Worm (Caenorhabditis elegans) whole organism, midembryonic: Measurements from ENCODE around the gene Y48C3A.14.

Experiments used
- T22C8.4 ChIP-seq: fragments of 200-800 bp; sonication (Bioruptor generic); IDR thresholded peaks from 2 replicates; pipeline ENCODE4 v1.3.6; 2022; ENCODE audit warnings: missing genetic modification characterization, missing compliant biosample characterization
- cog-1 ChIP-seq: sonication (generic microtip); optimal IDR thresholded peaks from 2 replicates; lab custom pipeline; 2016; ENCODE audit warnings: missing genetic modification characterization, missing compliant biosample characterization
- flt-1 ChIP-seq: fragments of 200-800 bp; sonication (Bioruptor generic); IDR thresholded peaks from 2 replicates; pipeline ENCODE4 v1.3.6; 2022; ENCODE audit warnings: missing genetic modification characterization, missing compliant biosample characterization
- klf-2 ChIP-seq: fragments of 200-800 bp; sonication (Bioruptor generic); conservative IDR thresholded peaks from 2 replicates; pipeline ENCODE4 v1.3.6; 2022; ENCODE audit warnings: missing genetic modification reagents, missing genetic modification characterization, missing compliant biosample characterization
- med-1 ChIP-seq: sonication (generic microtip); optimal IDR thresholded peaks from 2 replicates; lab custom pipeline; 2017; ENCODE audit warnings: missing genetic modification characterization, mild to moderate bottlenecking, missing compliant biosample characterization, antibody characterized with exemption, missing genetic modification reagents; ENCODE audit not compliant: insufficient read depth
- ref-1 ChIP-seq: fragments of 200-800 bp; sonication (Bioruptor generic); conservative IDR thresholded peaks from 2 replicates; pipeline ENCODE4 v1.3.6; 2022; ENCODE audit warnings: missing genetic modification reagents, missing genetic modification characterization, missing compliant biosample characterization
- tab-1 ChIP-seq: fragments of 200-800 bp; sonication (Bioruptor generic); IDR thresholded peaks from 2 replicates; pipeline ENCODE4 v1.3.6; 2022; ENCODE audit warnings: missing genetic modification characterization, missing compliant biosample characterization
- ztf-23 ChIP-seq: fragments of 200-800 bp; sonication (Bioruptor generic); IDR thresholded peaks from 2 replicates; pipeline ENCODE4 v1.3.6; 2022; ENCODE audit warnings: missing genetic modification reagents, missing genetic modification characterization, missing compliant biosample characterization
- ztf-29 ChIP-seq: fragments of 200-800 bp; sonication (Bioruptor generic); IDR thresholded peaks from 2 replicates; pipeline ENCODE4 v1.3.6; 2022; ENCODE audit warnings: missing genetic modification reagents, missing genetic modification characterization, missing compliant biosample characterization

Y48C3A.14 gene

DNA sequence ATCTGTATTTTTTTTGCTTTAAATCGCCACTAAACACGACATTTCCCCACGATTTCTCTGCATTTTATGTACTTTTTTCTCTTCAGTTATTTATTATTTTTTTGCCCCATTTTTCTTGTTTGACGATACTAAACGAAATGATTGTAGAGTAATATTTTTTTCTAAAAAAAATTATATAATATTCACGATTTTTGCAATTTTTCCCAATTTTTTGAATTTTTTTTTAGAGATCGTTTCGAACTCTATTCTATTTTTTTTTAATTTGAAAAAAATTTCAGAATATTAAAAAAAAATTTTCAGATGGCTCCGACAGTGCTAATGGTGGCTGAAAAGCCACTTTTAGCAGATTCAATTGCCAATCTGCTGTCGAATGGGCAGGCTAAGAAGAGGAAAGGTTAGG, at the start of gene Y48C3A.14:
Gene Y48C3A.14, plus strand, starts transcription at position 301 of the 400 bp plus-strand sequence.
- TF ChIP-seq cog-1 (tag; lab: Kevin White, UChicago) (no peak), klf-2 (GFP tag; lab: Robert Waterston, UW) (no peak), flt-1 (no peak), ztf-23 (GFP tag; lab: Robert Waterston, UW) (no peak), ref-1 (GFP tag; lab: Robert Waterston, UW) (no peak), tab-1 (GFP tag; lab: Robert Waterston, UW) (no peak)

DNA sequence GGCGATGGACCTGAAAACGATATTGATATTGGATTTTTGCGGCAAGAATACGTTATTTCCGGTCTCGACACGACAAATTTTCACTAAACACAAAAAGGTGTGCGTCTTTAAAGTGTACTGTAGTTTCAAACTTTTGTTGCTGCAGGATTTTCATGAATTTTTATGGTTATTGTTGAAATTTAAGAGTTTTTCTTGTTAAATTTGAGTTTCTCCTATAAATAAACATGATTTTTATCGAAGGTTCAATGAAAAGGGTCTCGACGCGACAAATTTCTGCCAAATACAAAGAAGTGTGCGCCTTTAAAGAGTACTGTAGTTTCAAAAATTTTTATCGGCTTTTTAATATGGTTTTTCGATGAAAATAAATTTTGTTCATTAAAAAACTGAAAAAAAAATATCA, 49.6 kb upstream of the Y48C3A.14 start:
- no peak for TF ChIP-seq ref-1 (GFP tag; lab: Robert Waterston, UW)
- no peak for TF ChIP-seq med-1 (GFP tag; lab: Kevin White, UChicago)
- no peak for TF ChIP-seq ztf-23 (GFP tag; lab: Robert Waterston, UW)
- TF ChIP-seq ztf-29 (GFP tag; lab: Robert Waterston, UW) = no peak
- no peak for TF ChIP-seq T22C8.4 (GFP tag; lab: Robert Waterston, UW)
- no peak for TF ChIP-seq klf-2 (GFP tag; lab: Robert Waterston, UW)
- no peak for TF ChIP-seq flt-1

DNA sequence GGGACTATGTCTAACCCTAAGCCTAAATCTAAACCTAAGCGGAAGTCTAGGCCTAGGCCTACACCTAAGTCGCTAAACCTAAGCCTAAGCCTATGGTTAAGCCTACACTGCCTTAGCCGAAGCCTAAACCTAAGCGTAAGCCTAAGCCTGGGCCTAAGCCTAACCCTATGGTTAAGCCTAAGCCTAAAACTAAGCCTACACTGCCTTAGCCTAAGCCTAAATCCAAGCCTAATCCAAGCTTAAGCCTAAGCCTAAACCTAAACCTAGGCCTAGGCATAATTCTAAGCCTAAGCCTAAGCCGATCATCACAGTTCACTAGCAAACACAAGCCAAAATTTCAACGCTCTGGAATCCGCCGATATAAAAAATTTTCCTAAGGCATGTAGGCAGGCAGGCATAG, 48.2 kb upstream of the Y48C3A.14 start:
- TF ChIP-seq flt-1 (no peak), ref-1 (GFP tag; lab: Robert Waterston, UW) (no peak)

DNA sequence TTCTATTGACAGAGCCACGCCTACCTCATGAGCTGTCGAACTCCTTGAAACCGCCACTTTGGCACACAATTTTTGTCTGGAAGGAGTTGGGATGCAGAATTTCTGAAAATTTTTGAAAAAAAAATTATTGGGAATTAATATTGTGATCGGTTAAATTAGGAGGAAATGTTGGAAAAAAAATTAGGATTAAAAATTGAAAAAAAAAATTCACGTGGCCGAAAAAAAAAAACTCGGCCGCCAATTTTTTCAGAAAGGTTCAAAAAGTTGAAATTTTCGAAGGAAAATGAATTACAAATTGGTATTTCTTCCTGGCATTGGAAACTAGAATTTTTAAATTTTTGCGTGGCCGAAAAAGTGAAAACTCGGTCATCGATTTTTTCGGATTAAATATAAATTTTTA, 33.5 kb upstream of the Y48C3A.14 start, which contains the start of gene dmsr-3:
Gene dmsr-3, minus strand, starts transcription at position 101 of the 400 bp plus-strand sequence.
- TF ChIP-seq cog-1 (tag; lab: Kevin White, UChicago) (no peak), ref-1 (GFP tag; lab: Robert Waterston, UW) (no peak), tab-1 (GFP tag; lab: Robert Waterston, UW) (no peak), ztf-29 (GFP tag; lab: Robert Waterston, UW) (no peak), klf-2 (GFP tag; lab: Robert Waterston, UW) (no peak), flt-1 (no peak), T22C8.4 (GFP tag; lab: Robert Waterston, UW) (no peak), med-1 (GFP tag; lab: Kevin White, UChicago) (no peak), ztf-23 (GFP tag; lab: Robert Waterston, UW) (no peak)

DNA sequence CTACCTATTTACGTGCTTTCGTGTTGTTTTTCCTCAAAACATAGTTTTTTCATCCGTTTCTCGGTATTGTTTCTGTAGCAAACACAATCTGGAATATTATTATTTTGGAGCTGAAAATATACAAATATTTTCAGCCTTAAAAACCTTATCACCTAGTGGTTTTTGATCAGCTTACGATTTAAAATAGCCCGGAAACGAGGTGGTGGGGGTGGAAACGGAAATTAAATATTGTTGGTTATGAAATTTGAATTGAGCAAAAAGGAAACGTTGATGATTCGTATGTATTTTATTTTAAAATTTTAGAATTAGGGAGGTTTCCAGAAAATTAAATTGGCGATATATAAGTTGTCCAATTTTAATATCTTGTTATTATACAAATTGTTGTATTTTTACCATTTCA, 21.8 kb upstream of the Y48C3A.14 start:
- TF ChIP-seq ztf-23 (GFP tag; lab: Robert Waterston, UW) (no peak), flt-1 (no peak), med-1 (GFP tag; lab: Kevin White, UChicago) (no peak), tab-1 (GFP tag; lab: Robert Waterston, UW) (no peak), ref-1 (GFP tag; lab: Robert Waterston, UW) (no peak), klf-2 (GFP tag; lab: Robert Waterston, UW) (no peak), ztf-29 (GFP tag; lab: Robert Waterston, UW) (no peak), cog-1 (tag; lab: Kevin White, UChicago) (no peak), T22C8.4 (GFP tag; lab: Robert Waterston, UW) (no peak)

DNA sequence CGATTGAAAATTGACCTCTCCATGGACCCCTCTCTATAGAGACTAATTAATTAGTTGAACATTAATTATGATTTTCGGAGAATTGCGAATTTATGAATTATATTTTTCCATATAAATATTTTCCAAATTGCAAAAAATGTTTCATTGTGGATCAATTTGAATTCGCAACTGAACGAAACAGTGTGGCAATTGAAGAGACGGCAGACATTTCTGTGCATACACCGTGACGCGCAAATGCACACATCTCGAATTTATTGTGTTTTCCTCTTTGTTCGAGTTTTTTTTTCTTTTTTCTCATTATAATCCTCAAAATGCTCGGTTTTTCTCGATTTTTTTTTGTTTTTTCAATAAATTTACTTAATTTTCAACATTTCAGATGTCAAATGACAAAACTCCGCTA, 20.3 kb upstream of the Y48C3A.14 start, which contains the start of gene Y48C3A.20:
Gene Y48C3A.20, plus strand, starts transcription at position 377 of the 400 bp plus-strand sequence.
- TF ChIP-seq cog-1 (tag; lab: Kevin White, UChicago) (peak; percentile 35), med-1 (GFP tag; lab: Kevin White, UChicago) (no peak)

DNA sequence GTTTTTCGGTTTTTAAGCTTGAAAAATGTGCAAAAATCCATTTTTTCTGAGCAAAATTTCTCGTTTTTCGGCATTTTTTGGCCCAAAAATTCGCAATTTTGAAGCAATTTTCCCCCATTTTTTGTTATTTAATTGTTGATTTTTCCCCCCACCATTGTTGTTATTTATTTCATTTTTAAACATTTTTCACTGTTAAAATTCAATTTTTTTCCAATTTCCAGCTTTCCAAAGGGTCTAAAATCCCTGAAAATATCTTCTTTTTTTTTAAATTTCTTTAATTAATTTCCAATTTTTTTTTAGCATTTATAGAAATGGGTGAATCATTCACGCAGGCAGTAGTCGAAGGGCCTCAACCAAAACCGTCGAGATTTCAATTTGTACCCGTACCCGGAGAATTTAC, 13.4 kb upstream of the Y48C3A.14 start, which contains the start of gene Y48C3A.12:
Gene Y48C3A.12, plus strand, starts transcription at position 301 of the 400 bp plus-strand sequence.
- TF ChIP-seq flt-1 (no peak), ref-1 (GFP tag; lab: Robert Waterston, UW) (no peak), cog-1 (tag; lab: Kevin White, UChicago) (no peak), T22C8.4 (GFP tag; lab: Robert Waterston, UW) (no peak), ztf-29 (GFP tag; lab: Robert Waterston, UW) (no peak), ztf-23 (GFP tag; lab: Robert Waterston, UW) (no peak)

DNA sequence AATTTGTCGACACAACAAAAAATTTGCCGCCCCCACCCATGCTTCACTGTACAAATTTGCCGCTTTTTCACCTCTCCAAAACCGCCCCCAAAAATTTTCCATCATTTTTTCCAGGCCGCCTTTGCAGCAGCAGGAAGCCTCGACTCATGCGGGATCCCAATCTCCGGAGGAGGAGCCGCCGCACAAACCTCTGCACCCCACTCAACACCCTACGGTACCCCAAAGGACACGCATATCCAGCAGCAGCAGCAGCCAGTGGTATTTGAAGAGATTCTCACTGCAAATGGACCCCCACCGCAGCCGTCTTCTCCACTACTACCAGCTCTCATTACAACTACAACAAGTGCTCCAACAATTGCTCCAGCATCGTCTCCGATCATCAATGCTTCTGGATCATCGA, 6.5 kb upstream of the Y48C3A.14 start:
- TF ChIP-seq T22C8.4 (GFP tag; lab: Robert Waterston, UW) (peak; percentile 17; the same call in 1 of the 2 replicates), cog-1 (tag; lab: Kevin White, UChicago) (no peak)

DNA sequence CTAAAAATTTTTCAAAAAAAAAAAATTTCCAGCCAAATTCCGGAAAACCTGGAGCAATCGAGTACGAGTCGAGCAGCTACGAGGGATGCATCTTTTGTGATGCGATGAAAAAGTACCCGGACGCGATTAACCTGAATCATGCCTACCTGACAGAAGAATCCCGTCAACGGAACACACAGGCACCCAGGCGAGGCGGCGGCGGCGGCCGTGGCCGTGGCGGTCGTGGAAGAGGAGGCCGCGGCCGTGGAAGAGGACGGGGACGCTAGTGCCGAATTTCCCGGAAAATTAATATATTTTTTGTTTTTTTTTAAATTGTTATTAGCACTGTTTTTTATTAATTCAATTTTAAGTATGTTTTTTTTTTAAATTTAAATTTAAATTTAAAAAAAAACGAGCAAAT, 12.0 kb downstream of the Y48C3A.14 start:
- TF ChIP-seq flt-1 (no peak), ref-1 (GFP tag; lab: Robert Waterston, UW) (no peak), ztf-23 (GFP tag; lab: Robert Waterston, UW) (no peak), ztf-29 (GFP tag; lab: Robert Waterston, UW) (no peak), T22C8.4 (GFP tag; lab: Robert Waterston, UW) (no peak), med-1 (GFP tag; lab: Kevin White, UChicago) (no peak), cog-1 (tag; lab: Kevin White, UChicago) (no peak), tab-1 (GFP tag; lab: Robert Waterston, UW) (no peak), klf-2 (GFP tag; lab: Robert Waterston, UW) (no peak)

DNA sequence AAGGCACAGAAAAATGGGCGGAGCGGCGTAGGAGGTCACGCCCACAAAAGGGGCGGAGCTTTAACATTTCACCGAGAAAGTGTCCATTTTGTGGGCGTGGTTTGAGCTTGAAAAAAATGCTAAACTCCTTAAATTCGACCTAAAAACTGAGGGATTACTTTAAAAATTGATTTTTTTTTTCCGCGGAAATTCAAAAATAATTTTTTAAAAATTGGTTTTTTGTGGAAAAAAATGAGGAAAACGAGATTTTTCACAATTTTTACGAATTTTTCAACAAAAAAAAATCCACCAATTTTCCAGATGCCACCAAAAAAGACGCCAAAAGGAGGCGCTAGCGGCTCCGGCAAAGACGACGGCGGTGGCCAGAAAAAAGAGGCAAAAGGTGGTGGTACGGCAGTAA, 13.1 kb downstream of the Y48C3A.14 start, which contains the start of gene pinn-4:
Gene pinn-4, plus strand, starts transcription at position 301 of the 400 bp plus-strand sequence.
- TF ChIP-seq med-1 (GFP tag; lab: Kevin White, UChicago) (no peak), tab-1 (GFP tag; lab: Robert Waterston, UW) (no peak), ztf-29 (GFP tag; lab: Robert Waterston, UW) (no peak), flt-1 (no peak), ref-1 (GFP tag; lab: Robert Waterston, UW) (no peak), cog-1 (tag; lab: Kevin White, UChicago) (no peak), ztf-23 (GFP tag; lab: Robert Waterston, UW) (no peak), T22C8.4 (GFP tag; lab: Robert Waterston, UW) (no peak), klf-2 (GFP tag; lab: Robert Waterston, UW) (no peak)
